Fruit fly (Drosophila melanogaster): Measurements from ENCODE around the gene CG32793.

CG32793 gene

DNA sequence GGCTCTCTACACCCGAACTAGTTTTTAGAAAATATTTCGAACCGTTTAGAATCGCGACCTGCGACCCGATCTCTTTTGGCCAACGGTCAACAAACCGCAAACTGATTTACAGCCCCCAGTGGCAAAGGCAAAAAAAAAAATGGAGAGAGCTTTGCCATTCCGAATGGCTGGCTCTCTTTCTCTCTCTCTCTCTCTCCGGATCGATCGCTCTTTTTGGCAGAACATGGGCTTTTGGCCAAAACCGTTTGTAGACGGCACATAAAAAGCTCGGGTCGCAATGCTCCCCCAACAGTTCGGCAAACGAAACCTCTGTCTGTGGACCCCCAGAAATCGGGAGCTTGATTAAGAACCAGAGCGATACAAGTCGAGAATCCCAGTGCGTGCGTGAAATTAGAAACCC is at the start of gene CG32793:
Gene CG32793, plus strand, starts transcription at position 301 of the 400 bp plus-strand sequence.
- TF ChIP-seq psq (optimal IDR thresholded peaks at IDR 0.05) (no peak), CG8478 (optimal IDR thresholded peaks at IDR 0.05) (no peak), pan (optimal IDR thresholded peaks at IDR 0.05) (no peak), Dll (optimal IDR thresholded peaks at IDR 0.05) (no peak), usp (GFP tag; optimal IDR thresholded peaks at IDR 0.05) (no peak), EcR (GFP tag; optimal IDR thresholded peaks at IDR 0.05) (no peak)

dm6 chrX:2880660-2881059 is 48.9 kb upstream of the CG32793 start:
- no peak for TF ChIP-seq usp (GFP tag; optimal IDR thresholded peaks at IDR 0.05)
- TF ChIP-seq pan (optimal IDR thresholded peaks at IDR 0.05): no peak
- TF ChIP-seq EcR (GFP tag; optimal IDR thresholded peaks at IDR 0.05): no peak
- TF ChIP-seq CG8478 (optimal IDR thresholded peaks at IDR 0.05): no peak
- no peak for TF ChIP-seq Dll (optimal IDR thresholded peaks at IDR 0.05)
- no peak for TF ChIP-seq psq (optimal IDR thresholded peaks at IDR 0.05)

DNA sequence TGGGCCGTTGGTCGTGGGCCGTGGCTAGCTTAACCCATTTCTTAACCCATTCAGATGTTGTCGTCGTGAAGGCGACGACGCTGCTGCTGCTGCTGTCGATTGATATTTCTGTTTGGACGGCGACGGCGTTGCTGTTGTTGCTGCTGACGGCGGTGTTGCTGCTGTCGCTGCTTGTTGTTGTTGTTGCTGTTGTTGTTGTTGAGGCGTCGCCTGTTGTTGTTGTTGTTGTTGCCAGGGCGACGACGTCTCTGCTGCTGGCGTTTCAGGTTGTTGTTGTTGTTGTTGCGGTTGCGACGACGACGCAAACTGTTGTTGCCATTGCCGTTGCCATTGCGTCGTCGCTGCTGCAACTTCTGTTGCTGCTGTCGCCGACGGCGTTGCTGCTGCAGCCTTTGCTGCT is 47.1 kb upstream of the CG32793 start:
- no peak for TF ChIP-seq EcR (GFP tag; optimal IDR thresholded peaks at IDR 0.05)
- TF ChIP-seq pan (optimal IDR thresholded peaks at IDR 0.05): no peak
- no peak for TF ChIP-seq usp (GFP tag; optimal IDR thresholded peaks at IDR 0.05)
- no peak for TF ChIP-seq Dll (optimal IDR thresholded peaks at IDR 0.05)
- no peak for TF ChIP-seq psq (optimal IDR thresholded peaks at IDR 0.05)
- TF ChIP-seq CG8478 (optimal IDR thresholded peaks at IDR 0.05): no peak

- TF ChIP-seq psq (optimal IDR thresholded peaks at IDR 0.05): no peak
- no peak for TF ChIP-seq EcR (GFP tag; optimal IDR thresholded peaks at IDR 0.05)
- no peak for TF ChIP-seq usp (GFP tag; optimal IDR thresholded peaks at IDR 0.05)
- TF ChIP-seq CG8478 (optimal IDR thresholded peaks at IDR 0.05): no peak
- no peak for TF ChIP-seq Dll (optimal IDR thresholded peaks at IDR 0.05)
- no peak for TF ChIP-seq pan (optimal IDR thresholded peaks at IDR 0.05)
These were observed 46.0 kb upstream of the CG32793 start, which contains the start of gene CG14418 for dm6 chrX:2883561-2883960. CG14418 (minus strand) TSS chrX:2883661.

DNA sequence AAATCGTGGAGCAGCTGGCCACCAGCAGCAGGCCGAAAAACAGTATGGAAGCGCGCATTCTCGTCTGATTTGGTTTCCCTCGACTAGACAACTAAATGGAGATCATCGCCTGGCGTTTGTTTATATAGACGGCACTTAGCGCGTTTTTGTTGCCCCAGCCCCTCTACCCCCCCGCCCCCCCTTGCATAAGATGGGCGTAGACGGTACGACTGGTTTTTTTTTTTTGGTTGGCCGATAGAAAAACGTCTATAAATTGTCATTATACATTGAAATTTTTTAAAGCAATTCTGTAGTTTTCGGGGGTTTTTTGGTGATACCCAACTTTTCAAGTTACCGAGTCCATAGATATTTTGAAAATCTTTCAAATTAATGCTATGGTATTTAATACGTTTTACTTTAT is 43.8 kb upstream of the CG32793 start, which contains the start of gene CG14419:
Gene CG14419, minus strand, starts transcription at position 101 of the 400 bp plus-strand sequence.
- TF ChIP-seq pan (optimal IDR thresholded peaks at IDR 0.05) (no peak), EcR (GFP tag; optimal IDR thresholded peaks at IDR 0.05) (no peak), Dll (optimal IDR thresholded peaks at IDR 0.05) (no peak), CG8478 (optimal IDR thresholded peaks at IDR 0.05) (no peak), psq (optimal IDR thresholded peaks at IDR 0.05) (no peak), usp (GFP tag; optimal IDR thresholded peaks at IDR 0.05) (no peak)

- TF ChIP-seq psq (optimal IDR thresholded peaks at IDR 0.05) (no peak), Dll (optimal IDR thresholded peaks at IDR 0.05) (no peak), CG8478 (optimal IDR thresholded peaks at IDR 0.05) (no peak), pan (optimal IDR thresholded peaks at IDR 0.05) (no peak)
These were observed 41.4 kb upstream of the CG32793 start for dm6 chrX:2888211-2888610.

DNA sequence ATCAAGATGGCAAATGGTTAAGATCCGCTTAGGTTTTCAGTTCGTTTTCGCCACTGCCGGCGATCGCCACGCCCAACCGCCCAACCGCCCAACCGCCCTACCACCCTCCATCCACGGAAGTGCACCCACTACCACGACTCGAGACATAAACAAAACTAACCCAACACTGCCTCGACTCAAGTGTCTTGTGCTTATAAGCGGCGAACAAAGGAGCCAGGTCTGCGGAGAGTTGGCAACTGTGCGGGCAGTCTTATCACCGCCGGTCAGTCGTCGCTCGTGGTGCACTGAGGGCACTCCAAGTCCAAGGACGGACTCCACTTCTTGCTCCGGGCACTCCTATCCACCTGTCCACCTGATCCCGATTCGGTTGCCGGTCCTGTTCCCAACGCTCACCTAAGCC is 39.1 kb upstream of the CG32793 start, which contains the start of gene CG3526:
Gene CG3526, plus strand, starts transcription at position 301 of the 400 bp plus-strand sequence.
- TF ChIP-seq Dll (optimal IDR thresholded peaks at IDR 0.05) (no peak), pan (optimal IDR thresholded peaks at IDR 0.05) (no peak), psq (optimal IDR thresholded peaks at IDR 0.05) (no peak), EcR (GFP tag; optimal IDR thresholded peaks at IDR 0.05) (no peak)

dm6 chrX:2907105-2907694 is 22.4 kb upstream of the CG32793 start:
- TF ChIP-seq Dll (optimal IDR thresholded peaks at IDR 0.05) (no peak), usp (GFP tag; optimal IDR thresholded peaks at IDR 0.05) (no peak), psq (optimal IDR thresholded peaks at IDR 0.05) (no peak), pan (optimal IDR thresholded peaks at IDR 0.05) (no peak), EcR (GFP tag; optimal IDR thresholded peaks at IDR 0.05) (no peak)

DNA sequence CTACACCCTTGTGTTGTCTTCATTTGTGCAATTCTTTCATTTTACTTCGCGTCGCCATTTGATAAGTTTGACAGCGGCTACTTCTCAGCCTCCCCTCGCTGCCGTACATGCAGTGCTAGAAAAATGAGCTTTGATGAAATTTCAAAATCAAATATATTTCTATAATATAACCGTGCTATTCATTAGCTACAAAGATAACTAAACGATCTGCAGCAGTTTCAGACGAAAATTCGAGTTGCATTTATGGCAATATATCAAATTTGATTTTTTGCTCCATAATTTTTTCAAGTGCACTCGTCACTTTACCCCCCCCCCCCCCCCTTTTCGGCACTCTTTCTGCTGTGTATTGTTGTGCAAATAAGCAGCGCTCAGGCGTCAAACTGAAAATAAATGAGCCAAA is 17.0 kb upstream of the CG32793 start:
- no peak for TF ChIP-seq EcR (GFP tag; optimal IDR thresholded peaks at IDR 0.05)
- no peak for TF ChIP-seq usp (GFP tag; optimal IDR thresholded peaks at IDR 0.05)
- no peak for TF ChIP-seq CG8478 (optimal IDR thresholded peaks at IDR 0.05)
- TF ChIP-seq Dll (optimal IDR thresholded peaks at IDR 0.05): no peak
- no peak for TF ChIP-seq psq (optimal IDR thresholded peaks at IDR 0.05)
- TF ChIP-seq pan (optimal IDR thresholded peaks at IDR 0.05): no peak

dm6 chrX:2914091-2914490 is 15.5 kb upstream of the CG32793 start:
- TF ChIP-seq pan (optimal IDR thresholded peaks at IDR 0.05) (no peak), EcR (GFP tag; optimal IDR thresholded peaks at IDR 0.05) (no peak), CG8478 (optimal IDR thresholded peaks at IDR 0.05) (no peak), usp (GFP tag; optimal IDR thresholded peaks at IDR 0.05) (no peak)

DNA sequence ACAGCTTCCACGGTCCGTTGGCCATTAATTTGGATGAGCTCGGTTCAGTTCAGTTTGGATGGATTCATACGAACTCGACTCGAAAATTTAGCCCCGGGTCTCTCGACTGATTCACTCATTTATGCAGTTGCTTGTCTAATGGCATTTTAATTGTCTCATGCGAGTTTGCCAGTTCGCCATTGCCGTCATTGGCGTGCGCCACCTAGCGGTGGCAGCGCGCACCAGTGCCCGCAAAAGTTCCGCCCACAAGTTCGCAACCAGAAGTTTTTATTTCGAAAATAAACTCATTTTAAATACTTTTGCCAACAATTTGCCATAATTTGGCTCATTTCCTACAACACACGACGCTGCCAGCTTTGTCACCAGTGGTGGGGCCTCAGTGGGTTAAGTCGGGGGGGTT is 14.5 kb upstream of the CG32793 start:
- TF ChIP-seq usp (GFP tag; optimal IDR thresholded peaks at IDR 0.05): no peak
- TF ChIP-seq psq (optimal IDR thresholded peaks at IDR 0.05): no peak
- no peak for TF ChIP-seq pan (optimal IDR thresholded peaks at IDR 0.05)

DNA sequence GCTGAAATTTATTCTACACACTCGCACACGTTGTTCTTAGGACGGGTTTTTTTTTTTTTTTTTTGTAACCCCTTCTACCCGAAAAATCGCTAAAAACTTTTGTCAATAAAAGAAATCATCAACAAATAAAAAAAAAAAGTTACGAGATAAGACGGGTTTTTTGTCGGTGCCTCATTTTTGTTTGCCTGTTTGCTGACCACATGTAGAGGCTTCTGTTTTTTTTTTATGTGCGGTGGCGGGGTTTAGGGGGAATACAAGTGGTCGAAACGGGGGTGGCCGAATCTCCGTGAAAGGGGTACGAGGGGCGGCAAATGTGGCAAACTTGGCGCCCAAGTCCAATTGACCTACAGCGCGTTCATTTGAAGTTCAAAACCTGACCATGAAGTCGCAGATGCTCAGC is 11.0 kb upstream of the CG32793 start:
- TF ChIP-seq psq (optimal IDR thresholded peaks at IDR 0.05) (no peak), CG8478 (optimal IDR thresholded peaks at IDR 0.05) (no peak), pan (optimal IDR thresholded peaks at IDR 0.05) (no peak), EcR (GFP tag; optimal IDR thresholded peaks at IDR 0.05) (no peak), usp (GFP tag; optimal IDR thresholded peaks at IDR 0.05) (no peak), Dll (optimal IDR thresholded peaks at IDR 0.05) (no peak)

- no peak for TF ChIP-seq pan (optimal IDR thresholded peaks at IDR 0.05)
- TF ChIP-seq Dll (optimal IDR thresholded peaks at IDR 0.05): no peak
- no peak for TF ChIP-seq CG8478 (optimal IDR thresholded peaks at IDR 0.05)
- TF ChIP-seq psq (optimal IDR thresholded peaks at IDR 0.05): no peak
- no peak for TF ChIP-seq usp (GFP tag; optimal IDR thresholded peaks at IDR 0.05)
- TF ChIP-seq EcR (GFP tag; optimal IDR thresholded peaks at IDR 0.05): no peak
These were observed 9.9 kb upstream of the CG32793 start, which contains the start of gene CG3588 for dm6 chrX:2919742-2920141. CG3588 (plus strand) TSS chrX:2919770.

Measured in whole organism.